Fruit fly (Drosophila melanogaster): ENCODE data around the gene CG7730.
A peak's percentile ranks its signal among the peaks of the same experiment; 100 is the strongest.

Gene CG7730

DNA sequence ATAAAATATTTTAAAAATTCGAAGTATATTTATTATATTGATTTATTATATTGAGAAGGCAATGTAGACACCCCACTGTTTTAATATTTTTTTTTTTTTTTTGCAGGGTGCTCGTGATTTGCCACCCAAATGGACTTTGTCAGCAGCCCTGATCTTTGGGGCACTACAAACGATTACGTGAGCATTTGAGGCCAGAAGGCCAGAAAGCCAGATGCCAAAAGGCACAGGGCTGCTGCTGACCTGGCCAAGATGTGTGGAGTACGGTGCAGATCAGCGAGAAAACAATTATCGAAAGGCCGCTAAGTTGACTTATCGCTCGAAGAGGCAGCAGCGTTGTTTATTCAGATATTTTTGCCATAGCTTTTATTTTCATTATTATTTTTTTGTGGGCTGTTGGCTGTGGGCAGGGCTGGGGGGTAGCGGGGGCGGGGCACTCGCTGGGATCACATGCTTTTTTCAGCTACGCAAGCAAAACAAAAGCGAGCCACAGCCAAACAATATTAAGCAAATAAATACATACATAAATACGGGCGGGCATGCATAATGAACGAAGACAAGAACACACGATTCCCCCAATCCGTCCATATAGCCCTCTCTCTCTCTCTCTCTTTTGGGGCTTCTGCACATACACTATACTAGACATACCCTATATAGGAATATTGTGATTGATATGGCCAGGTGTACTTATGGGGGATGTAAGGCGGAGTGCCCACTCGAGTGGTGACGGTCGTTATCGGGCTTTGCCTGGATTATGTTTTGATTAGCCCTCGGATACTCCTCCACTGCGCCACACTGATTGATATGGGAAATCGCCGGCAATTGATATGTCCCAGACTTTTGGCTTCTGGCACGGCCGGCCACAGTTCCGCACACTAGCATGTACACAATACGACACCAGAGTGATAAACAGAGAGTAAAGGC lies 23.8 kb upstream of the CG7730 start:
- peak; percentile 29 for TF ChIP-seq CG17801 (GFP tag; optimal IDR thresholded peaks at IDR 0.05; ENCODE audit: partially characterized antibody)

DNA sequence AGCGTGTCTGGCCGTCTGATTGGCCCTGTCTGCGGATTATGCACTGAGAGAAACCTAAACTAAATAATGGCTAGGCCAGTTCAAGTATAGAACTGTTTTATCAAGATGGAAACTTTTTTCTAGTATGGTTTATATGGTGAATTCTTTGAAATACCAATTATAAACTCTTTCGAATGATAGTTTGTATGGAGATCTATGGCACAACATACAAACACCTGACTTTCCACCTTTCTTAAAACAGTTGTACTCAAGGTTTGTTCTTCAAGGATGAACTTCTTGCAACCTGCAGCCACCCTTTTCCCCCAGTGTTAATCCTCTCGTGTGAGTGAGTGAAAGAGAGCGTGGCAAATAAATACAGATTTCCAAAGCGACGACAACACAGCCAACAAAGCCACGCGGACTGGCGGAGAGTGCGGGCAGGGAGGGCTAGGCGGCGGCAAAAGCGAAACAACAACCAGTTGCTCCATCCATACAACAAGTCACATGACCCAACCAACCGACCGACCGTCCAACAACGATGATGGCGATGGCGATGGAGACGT lies 23.0 kb upstream of the CG7730 start:
- no peak for TF ChIP-seq CG17801 (GFP tag; optimal IDR thresholded peaks at IDR 0.05; ENCODE audit: partially characterized antibody)

DNA sequence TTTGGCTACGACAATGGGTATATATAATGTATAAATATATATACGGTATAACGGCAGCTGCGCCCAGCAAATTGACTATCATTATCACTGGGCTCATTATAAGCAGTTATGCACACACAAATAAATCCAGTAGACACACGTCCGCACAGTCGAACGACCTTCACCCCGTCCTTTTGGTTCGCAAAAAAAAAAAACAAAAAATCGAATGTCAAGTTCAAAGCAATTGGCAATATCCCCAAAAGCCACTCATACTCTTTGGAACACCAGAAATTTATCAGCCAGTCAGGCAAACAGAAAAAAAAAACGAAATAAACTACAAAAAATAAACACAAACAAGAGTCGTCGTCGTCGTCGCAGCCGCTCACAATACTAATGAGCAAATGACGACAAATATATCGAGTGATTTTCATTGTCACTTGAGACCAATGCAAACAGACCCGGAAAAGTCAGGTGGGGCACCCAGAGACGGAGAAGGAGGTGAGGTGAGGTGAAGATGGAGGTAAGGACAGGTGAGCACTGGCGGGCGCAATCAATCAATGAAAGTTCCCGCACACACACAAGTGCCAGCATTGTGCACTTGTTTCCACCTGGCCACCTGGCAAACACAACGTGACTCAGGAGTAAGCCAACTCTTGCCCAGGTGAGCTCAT lies 22.4 kb upstream of the CG7730 start:
- TF ChIP-seq CG17801 (GFP tag; optimal IDR thresholded peaks at IDR 0.05; ENCODE audit: partially characterized antibody): no peak

DNA sequence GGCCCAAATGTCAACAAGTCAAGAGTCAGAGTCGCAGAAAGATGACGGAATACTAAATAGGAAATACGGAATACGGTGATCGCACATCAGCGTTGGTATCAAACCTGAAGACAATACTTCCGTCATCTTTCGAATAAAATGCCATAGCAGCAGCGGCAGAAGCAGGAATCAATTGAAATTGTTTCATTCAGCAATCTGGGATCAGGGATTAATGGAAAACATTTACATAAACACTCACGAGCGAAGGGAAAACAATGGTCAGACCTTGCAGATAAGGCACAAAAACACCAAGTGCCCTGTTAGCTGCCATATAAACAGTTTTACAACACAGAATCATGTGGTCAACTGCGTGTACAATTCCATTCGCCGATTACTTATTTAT lies 21.9 kb upstream of the CG7730 start:
- no peak for TF ChIP-seq CG17801 (GFP tag; optimal IDR thresholded peaks at IDR 0.05; ENCODE audit: partially characterized antibody)

DNA sequence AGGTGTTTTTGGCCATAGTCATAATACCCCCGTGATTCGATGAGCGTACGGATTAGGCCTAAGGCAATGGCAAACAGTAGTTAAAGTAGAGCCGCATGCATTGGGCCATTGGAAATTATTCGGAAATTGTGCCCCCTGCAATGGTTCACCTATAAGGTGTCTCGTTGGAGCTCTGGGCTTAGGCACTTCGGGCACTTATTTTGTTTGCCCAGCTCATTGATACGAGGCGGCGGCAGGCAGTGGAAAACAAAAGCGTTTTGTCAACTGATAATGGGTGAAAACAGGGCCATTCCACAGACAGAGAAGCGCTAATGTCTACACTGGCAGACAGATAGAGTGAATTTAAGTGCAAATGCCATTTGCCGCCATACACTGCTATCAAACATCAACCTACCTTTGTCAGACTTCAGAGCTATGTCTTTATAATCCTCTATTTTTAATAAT lies 21.0 kb upstream of the CG7730 start:
- TF ChIP-seq CG17801 (GFP tag; optimal IDR thresholded peaks at IDR 0.05; ENCODE audit: partially characterized antibody): no peak

DNA sequence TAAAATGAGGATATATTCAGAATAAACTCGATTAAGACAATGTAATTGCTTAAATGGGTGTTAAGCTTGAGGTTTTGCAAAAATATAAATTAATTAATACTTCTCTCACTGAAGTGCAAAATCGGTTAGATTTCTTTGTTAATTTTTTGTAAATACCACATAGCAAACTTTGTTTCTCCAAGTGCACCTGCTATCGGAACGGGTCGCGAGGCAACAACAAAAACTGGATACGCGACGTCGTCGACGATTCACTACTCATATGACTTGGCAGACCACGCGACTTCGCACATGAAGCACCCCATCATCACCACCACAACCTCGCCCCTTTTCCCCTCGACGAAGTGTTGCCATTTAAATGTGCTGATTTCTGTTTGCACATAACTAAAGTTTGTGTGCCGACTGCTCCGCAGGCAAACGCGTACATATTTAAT lies 20.3 kb upstream of the CG7730 start:
- TF ChIP-seq CG17801 (GFP tag; optimal IDR thresholded peaks at IDR 0.05; ENCODE audit: partially characterized antibody): peak; percentile 15

DNA sequence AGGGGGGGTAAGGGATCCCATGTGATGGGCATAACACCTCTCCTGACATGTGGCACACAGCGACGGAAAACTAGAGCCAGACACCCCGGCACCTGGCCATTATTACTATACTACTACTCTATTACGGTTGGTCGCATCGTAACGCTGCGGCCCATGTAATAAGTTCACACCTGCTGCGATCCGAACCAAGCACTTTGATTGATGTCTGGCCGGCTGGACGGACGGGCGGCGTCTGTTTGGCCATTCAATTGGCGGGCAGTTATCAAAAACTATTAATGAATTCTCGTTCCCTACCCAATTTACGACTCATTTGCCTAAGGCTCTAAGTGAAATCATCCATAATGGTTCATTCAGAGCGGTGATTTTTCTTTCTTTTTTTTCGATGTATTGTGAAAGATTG lies 19.8 kb upstream of the CG7730 start:
- TF ChIP-seq CG17801 (GFP tag; optimal IDR thresholded peaks at IDR 0.05; ENCODE audit: partially characterized antibody): no peak

DNA sequence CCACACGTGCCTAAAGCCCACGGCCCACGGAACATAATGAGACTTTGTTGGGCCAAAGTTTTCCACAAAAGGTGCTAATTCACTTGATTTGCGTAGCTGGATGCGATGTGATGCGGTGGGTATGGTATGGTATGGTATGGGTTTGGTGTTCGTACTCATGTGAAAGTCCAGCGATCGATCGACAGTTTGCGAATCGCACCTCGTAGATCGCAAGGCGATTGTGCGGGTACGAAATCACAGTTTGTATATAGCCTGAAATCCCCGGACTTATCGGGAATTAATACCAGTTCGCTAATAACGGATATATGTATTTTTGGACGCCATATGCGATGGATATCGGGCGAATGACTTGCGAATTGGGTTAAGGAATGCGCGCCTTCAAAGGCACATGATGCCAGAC lies 19.4 kb upstream of the CG7730 start:
- no peak for TF ChIP-seq CG17801 (GFP tag; optimal IDR thresholded peaks at IDR 0.05; ENCODE audit: partially characterized antibody)

DNA sequence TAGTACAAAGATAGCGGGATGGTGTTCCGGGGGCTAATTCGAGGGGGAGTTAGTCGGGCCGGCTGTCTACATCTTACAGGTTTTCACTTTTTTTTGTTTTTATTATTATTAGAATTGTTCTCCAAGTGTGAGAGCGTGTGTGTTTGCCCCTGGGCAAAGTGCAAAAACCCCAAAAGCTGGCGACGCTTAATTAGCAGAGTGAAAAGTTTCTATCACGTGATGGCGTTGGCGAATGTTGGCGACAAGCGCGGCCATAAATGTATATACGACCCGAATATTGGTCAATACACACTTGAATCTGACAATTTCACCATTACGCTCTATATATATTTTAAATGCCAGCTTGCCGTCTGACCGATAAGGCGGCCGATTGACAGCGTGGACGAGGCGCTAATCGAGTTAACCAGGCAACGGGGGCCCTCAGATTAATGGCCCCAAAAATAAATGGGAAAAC lies 18.4 kb upstream of the CG7730 start:
- no peak for TF ChIP-seq CG17801 (GFP tag; optimal IDR thresholded peaks at IDR 0.05; ENCODE audit: partially characterized antibody)

DNA sequence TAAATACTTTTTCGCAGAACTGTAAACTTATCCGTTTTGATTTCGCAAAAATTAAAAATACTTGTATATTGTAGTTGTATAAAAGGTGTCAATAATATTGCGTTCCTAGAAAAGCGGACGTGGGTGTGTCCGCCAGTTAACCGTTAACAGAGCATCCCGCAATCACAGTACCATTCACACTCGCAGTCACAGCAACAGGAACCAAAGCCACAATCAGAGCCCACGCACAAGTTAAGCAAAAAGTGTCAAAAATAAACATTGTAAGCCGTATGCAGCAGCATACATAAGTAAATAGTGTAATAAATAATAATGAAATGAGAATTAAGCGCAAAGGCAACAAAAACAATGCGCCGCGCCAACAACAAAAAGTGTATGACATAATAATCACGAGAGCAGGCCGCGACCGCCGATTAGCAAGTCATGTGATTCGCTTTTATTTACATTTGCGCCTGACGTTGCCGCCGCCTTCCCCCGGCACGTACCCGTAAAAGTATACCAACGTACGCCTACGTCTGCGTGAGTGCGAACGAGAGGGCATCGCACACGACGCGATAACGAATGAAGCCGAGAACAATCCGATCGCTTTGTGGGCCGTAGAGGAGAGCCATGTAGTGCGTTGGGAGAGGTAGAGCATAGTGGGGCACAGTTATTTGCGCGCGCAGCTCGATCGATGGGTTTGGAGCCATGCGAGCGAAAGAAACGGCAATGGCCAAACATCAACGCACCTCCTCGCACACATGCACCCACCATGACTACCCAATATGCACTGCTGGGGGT lies 17.4 kb upstream of the CG7730 start:
- TF ChIP-seq CG17801 (GFP tag; optimal IDR thresholded peaks at IDR 0.05; ENCODE audit: partially characterized antibody): peak; percentile 82

DNA sequence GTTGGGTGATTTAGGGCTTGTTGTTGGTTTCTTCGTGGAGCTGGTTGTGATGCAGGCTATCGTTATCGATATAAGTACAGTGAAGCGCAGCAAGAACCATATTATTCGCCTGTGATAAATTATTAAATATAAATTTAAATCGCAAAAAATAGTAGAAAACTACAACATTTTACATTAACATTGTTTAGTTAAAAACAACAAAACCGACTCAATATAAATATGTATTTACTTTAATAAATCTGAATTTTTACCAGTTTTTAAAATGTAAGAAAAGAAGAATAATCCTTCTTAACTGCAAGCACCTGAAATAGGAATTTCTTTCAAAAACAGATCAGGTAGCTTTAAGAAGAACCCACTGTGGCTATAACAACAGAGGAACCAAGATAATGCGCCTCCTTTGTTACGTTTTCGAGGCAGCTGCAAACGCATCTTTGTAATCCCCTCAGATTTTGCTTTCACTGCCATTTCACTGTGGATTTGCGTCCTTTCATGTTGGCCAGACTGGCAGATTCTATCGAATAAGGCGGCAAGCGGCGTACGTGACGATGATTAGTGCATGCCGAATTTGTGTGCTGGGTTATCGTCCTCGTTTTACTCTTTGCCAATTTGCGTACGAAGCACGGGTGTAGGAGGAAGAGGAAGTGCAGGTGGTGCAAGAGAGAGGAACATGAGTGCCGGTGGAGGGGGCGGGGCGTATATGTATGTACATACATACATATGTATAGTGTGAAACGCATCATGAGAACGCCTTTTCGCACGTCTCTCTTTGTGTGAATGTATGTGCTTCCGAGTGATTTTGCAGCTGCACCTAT lies 16.6 kb upstream of the CG7730 start:
- no peak for TF ChIP-seq CG17801 (GFP tag; optimal IDR thresholded peaks at IDR 0.05; ENCODE audit: partially characterized antibody)

DNA sequence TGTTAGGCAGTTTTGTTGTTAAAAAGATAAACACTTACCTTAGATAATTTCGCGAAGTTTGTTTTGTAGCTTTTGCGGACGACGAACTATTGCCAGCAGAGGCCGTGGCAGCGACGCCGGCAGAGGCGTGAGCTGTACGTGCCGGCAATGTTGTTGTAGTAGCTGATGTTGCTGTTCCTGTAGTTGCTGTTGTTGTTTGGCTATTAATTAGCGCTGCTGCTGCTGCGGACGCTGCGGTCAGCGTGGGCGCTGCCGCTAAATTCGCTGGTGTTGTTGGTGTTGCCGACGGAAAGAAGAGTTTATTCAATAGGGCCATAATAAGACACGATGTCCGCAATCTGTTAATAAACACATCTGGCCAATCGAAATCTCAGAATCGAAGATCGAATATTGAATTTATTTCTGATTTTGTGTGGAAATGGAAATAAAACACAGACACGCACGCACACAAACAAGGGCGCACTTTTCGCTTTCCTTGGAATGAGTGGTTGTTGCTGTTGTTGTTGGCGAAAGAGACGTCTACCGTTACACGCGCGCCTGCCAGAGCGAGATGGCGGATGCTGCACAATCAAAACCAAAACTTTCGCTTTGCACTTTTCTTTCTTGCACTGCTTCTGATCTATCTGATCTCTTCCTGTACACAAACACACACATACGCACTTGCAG lies 15.8 kb upstream of the CG7730 start:
- TF ChIP-seq CG17801 (GFP tag; optimal IDR thresholded peaks at IDR 0.05; ENCODE audit: partially characterized antibody): no peak

DNA sequence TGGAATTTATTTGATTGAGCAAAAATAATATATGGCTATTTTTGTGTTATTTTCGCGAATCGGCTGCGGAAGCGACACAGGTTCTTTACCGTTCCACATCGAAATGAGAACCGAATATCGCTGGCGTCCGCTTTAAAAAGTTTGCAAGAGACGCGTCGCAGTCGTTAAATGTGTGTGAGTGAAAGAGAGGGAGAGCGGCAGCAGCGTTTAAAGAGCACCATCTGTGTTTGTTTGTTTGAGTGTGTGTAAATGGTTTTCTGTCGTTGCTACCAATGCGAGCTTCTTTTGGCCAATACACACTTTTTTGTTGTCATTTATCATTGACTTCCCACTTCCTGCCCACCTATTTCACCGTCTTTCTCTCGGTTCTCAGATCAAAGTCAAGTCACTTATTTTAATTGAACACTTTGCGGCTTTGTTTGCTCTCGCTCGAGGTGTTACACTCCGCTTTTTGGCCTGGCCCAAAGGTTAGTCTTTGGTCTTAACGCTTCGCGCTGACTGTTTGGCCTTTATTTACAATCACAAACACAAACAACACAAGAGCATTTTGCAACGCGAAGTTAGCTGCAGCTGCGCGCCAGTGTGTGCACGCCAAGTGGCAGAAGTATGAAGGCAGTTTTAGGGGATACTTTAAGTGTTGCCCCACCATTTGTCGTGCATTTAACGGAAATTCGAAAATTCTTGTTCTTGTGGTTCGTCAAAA lies 15.1 kb upstream of the CG7730 start, which contains the start of gene CG3764:
Gene CG3764 (minus strand): TSS at position 549 of the 703 bp plus-strand sequence.
- peak; percentile 51 for TF ChIP-seq CG17801 (GFP tag; optimal IDR thresholded peaks at IDR 0.05; ENCODE audit: partially characterized antibody)
